Worm (Caenorhabditis elegans) whole organism, L4 larva: ENCODE measurements around the gene C03C10.7.

Experiments
- F37D6.2 ChIP-seq: sonication (generic microtip); optimal IDR thresholded peaks from 2 replicates; lab custom pipeline; 2016; ENCODE audit warnings: mild to moderate bottlenecking, missing genetic modification characterization, missing compliant biosample characterization
- T20F7.1 ChIP-seq: fragments of 200-800 bp; sonication (Bioruptor generic); optimal IDR thresholded peaks from 2 replicates; lab custom pipeline; 2018; ENCODE audit warnings: mild to moderate bottlenecking, missing genetic modification characterization, missing compliant biosample characterization
- Y105C5A.15 ChIP-seq: fragments of 200-800 bp; sonication (Bioruptor generic); IDR thresholded peaks from 2 replicates; pipeline ENCODE4 v1.3.6; 2022; ENCODE audit warnings: missing genetic modification characterization, missing compliant biosample characterization
- Y5F2A.4 ChIP-seq: fragments of 200-800 bp; sonication (Bioruptor generic); optimal IDR thresholded peaks from 2 replicates; lab custom pipeline; 2018; ENCODE audit warnings: mild to moderate bottlenecking, missing genetic modification characterization, missing compliant biosample characterization
- ZK337.2 ChIP-seq: fragments of 200-800 bp; sonication (Bioruptor generic); IDR thresholded peaks from 2 replicates; pipeline ENCODE4 v1.3.6; 2022; ENCODE audit warnings: missing genetic modification reagents, missing genetic modification characterization, missing compliant biosample characterization
- ZK546.5 ChIP-seq, 2 experiments: sonication (generic microtip); optimal IDR thresholded peaks; 2 replicates each; lab custom pipeline; 2017; ENCODE audit warnings: missing biosample characterization in 2 of 2, missing genetic modification characterization in 2 of 2
- aha-1 ChIP-seq: fragments of 150-350 bp; peaks from one replicate; lab custom pipeline; 2014; ENCODE audit warnings: missing biosample characterization, missing genetic modification characterization
- aly-2 ChIP-seq: sonication (generic microtip); optimal IDR thresholded peaks from 2 replicates; lab custom pipeline; 2018; ENCODE audit warnings: missing biosample characterization, missing genetic modification characterization
- ceh-20 ChIP-seq: fragments of 200-800 bp; sonication (Bioruptor generic); IDR thresholded peaks from 2 replicates; pipeline ENCODE4 v1.3.6; 2022; ENCODE audit warnings: missing genetic modification reagents, missing genetic modification characterization, missing compliant biosample characterization
- ceh-62 ChIP-seq: sonication (generic microtip); optimal IDR thresholded peaks from 2 replicates; lab custom pipeline; 2017; ENCODE audit warnings: missing biosample characterization, missing genetic modification characterization
- ceh-82 ChIP-seq: sonication (generic microtip); optimal IDR thresholded peaks from 2 replicates; lab custom pipeline; 2017; ENCODE audit warnings: missing biosample characterization, missing genetic modification characterization
- ctbp-1 ChIP-seq: fragments of 200-800 bp; sonication (Bioruptor generic); IDR thresholded peaks from 2 replicates; pipeline ENCODE4 v1.3.6; 2022; ENCODE audit warnings: missing genetic modification reagents, missing genetic modification characterization, missing compliant biosample characterization
- dmd-6 ChIP-seq: fragments of 200-800 bp; sonication (Bioruptor generic); IDR thresholded peaks from 2 replicates; pipeline ENCODE4 v1.3.6; 2022; ENCODE audit warnings: missing genetic modification reagents, missing genetic modification characterization, missing compliant biosample characterization
- dmd-8 ChIP-seq: fragments of 200-800 bp; sonication (Bioruptor generic); IDR thresholded peaks from 2 replicates; pipeline ENCODE4 v1.3.6; 2022; ENCODE audit warnings: missing genetic modification characterization, missing compliant biosample characterization
- duxl-1 ChIP-seq: sonication (generic microtip); optimal IDR thresholded peaks from 2 replicates; lab custom pipeline; 2016; ENCODE audit warnings: mild to moderate bottlenecking, missing genetic modification characterization, moderate library complexity, missing compliant biosample characterization; ENCODE audit not compliant: poor library complexity
- fkh-10 ChIP-seq: fragments of 150-350 bp; optimal IDR thresholded peaks from 2 replicates; lab custom pipeline; 2014; ENCODE audit warnings: missing biosample characterization, missing genetic modification reagents, missing genetic modification characterization
- fos-1 ChIP-seq: fragments of 150-350 bp; optimal IDR thresholded peaks from 2 replicates; lab custom pipeline; 2014; ENCODE audit warnings: missing biosample characterization, missing genetic modification characterization
- lim-7 ChIP-seq: fragments of 200-800 bp; sonication (Bioruptor generic); IDR thresholded peaks from 2 replicates; pipeline ENCODE4 v1.3.6; 2022; ENCODE audit warnings: missing genetic modification characterization, missing compliant biosample characterization
- lin-13 ChIP-seq: fragments of 150-350 bp; optimal IDR thresholded peaks from 2 replicates; lab custom pipeline; 2014; ENCODE audit warnings: missing biosample characterization, missing genetic modification reagents, missing genetic modification characterization
- lin-39 ChIP-seq: fragments of 150-350 bp; optimal IDR thresholded peaks from 2 replicates; lab custom pipeline; 2014; ENCODE audit warnings: missing biosample characterization, missing genetic modification reagents, missing genetic modification characterization
- lir-3 ChIP-seq: sonication (generic microtip); optimal IDR thresholded peaks from 2 replicates; lab custom pipeline; 2016; ENCODE audit warnings: mild to moderate bottlenecking, missing genetic modification characterization, missing compliant biosample characterization
- madf-9 ChIP-seq: fragments of 200-800 bp; sonication (Bioruptor generic); conservative IDR thresholded peaks from 2 replicates; pipeline ENCODE4 v1.3.6; 2022; ENCODE audit warnings: missing genetic modification reagents, missing genetic modification characterization, missing compliant biosample characterization
- mdl-1 ChIP-seq, 2 experiments: fragments of 150-350 bp in 1 of 2; sonication (generic microtip) in 1 of 2; optimal IDR thresholded peaks; 2 replicates each; lab custom pipeline; 2014 to 2017; ENCODE audit warnings: missing biosample characterization in 2 of 2, missing genetic modification characterization in 2 of 2
- mep-1 ChIP-seq: fragments of 150-350 bp; sonication (generic microtip); optimal IDR thresholded peaks from 3 replicates; lab custom pipeline; 2014; ENCODE audit warnings: missing biosample characterization, missing genetic modification characterization
- mes-2 ChIP-seq: sonication (generic microtip); optimal IDR thresholded peaks from 2 replicates; lab custom pipeline; 2016; ENCODE audit warnings: missing genotype, mild to moderate bottlenecking, missing genetic modification characterization, missing compliant biosample characterization; ENCODE audit not compliant: poor library complexity, severe bottlenecking
- mxl-2 ChIP-seq: fragments of 200-800 bp; sonication (Bioruptor generic); conservative IDR thresholded peaks from 2 replicates; pipeline ENCODE4 v1.3.6; 2022; ENCODE audit warnings: missing genetic modification reagents, missing genetic modification characterization, missing compliant biosample characterization
- mxl-3 ChIP-seq: fragments of 200-800 bp; sonication (Bioruptor generic); optimal IDR thresholded peaks from 2 replicates; lab custom pipeline; 2018; ENCODE audit warnings: mild to moderate bottlenecking, missing genetic modification characterization, missing compliant biosample characterization
- nhr-10 ChIP-seq: fragments of 150-350 bp; optimal IDR thresholded peaks from 2 replicates; lab custom pipeline; 2014; ENCODE audit warnings: missing biosample characterization, missing genetic modification characterization
- nhr-25 ChIP-seq: sonication (generic microtip); optimal IDR thresholded peaks from 2 replicates; lab custom pipeline; 2017; ENCODE audit warnings: missing genetic modification characterization, mild to moderate bottlenecking, missing compliant biosample characterization, antibody characterized with exemption, moderate library complexity, borderline replicate concordance; ENCODE audit not compliant: insufficient read depth
- nhr-28 ChIP-seq: fragments of 150-350 bp; optimal IDR thresholded peaks from 2 replicates; lab custom pipeline; 2014; ENCODE audit warnings: missing biosample characterization, missing genetic modification characterization
- nhr-48 ChIP-seq: sonication (generic microtip); optimal IDR thresholded peaks from 2 replicates; lab custom pipeline; 2016; ENCODE audit warnings: mild to moderate bottlenecking, missing genetic modification characterization, missing compliant biosample characterization
- nhr-76 ChIP-seq: fragments of 150-350 bp; optimal IDR thresholded peaks from 2 replicates; lab custom pipeline; 2014; ENCODE audit warnings: missing biosample characterization, missing genetic modification characterization
- pha-4 ChIP-seq, 2 experiments: fragments of 150-350 bp in 1 of 2; fragments of 200-800 bp in 1 of 2; sonication (Bioruptor generic) in 1 of 2; IDR thresholded peaks in 1 of 2; optimal IDR thresholded peaks in 1 of 2; 2 replicates each; pipeline versions ENCODE4 v1.3.6 to Lab custom; 2014 to 2022; ENCODE audit warnings: missing genetic modification characterization in 2 of 2, missing genetic modification reagents in 2 of 2, missing biosample characterization in 1 of 2, missing compliant biosample characterization in 1 of 2
- set-16 ChIP-seq: fragments of 200-800 bp; sonication (Bioruptor generic); IDR thresholded peaks from 2 replicates; pipeline ENCODE4 v1.3.6; 2022; ENCODE audit warnings: missing genetic modification reagents, missing genetic modification characterization, missing compliant biosample characterization
- snpc-4 ChIP-seq: fragments of 150-350 bp; optimal IDR thresholded peaks from 2 replicates; lab custom pipeline; 2014; ENCODE audit warnings: missing biosample characterization, missing genetic modification characterization
- spr-1 ChIP-seq: sonication (generic microtip); optimal IDR thresholded peaks from 2 replicates; lab custom pipeline; 2016; ENCODE audit warnings: mild to moderate bottlenecking, missing genetic modification characterization, missing compliant biosample characterization
- tra-1 ChIP-seq: fragments of 200-800 bp; sonication (Bioruptor generic); IDR thresholded peaks from 2 replicates; pipeline ENCODE4 v1.3.6; 2022; ENCODE audit warnings: missing genetic modification reagents, missing genetic modification characterization, missing compliant biosample characterization
- unc-62 ChIP-seq, 3 experiments: fragments of 150-350 bp in 1 of 3; sonication (generic microtip); optimal IDR thresholded peaks in 2 of 3; peaks in 1 of 3; 1 replicate in 1 of 3; 2 replicates in 2 of 3; lab custom pipeline; 2014 to 2017; ENCODE audit warnings: missing biosample characterization in 3 of 3, missing genetic modification characterization in 3 of 3, missing genetic modification reagents in 3 of 3, missing genotype in 1 of 3
- zfp-2 ChIP-seq: sonication (generic microtip); optimal IDR thresholded peaks from 2 replicates; lab custom pipeline; 2016; ENCODE audit warnings: mild to moderate bottlenecking, missing genetic modification characterization, missing compliant biosample characterization
- zfp-3 ChIP-seq: fragments of 200-800 bp; sonication (Bioruptor generic); conservative IDR thresholded peaks from 2 replicates; pipeline ENCODE4 v1.3.6; 2022; ENCODE audit warnings: missing genetic modification reagents, missing genetic modification characterization, missing compliant biosample characterization
- ztf-7 ChIP-seq: fragments of 150-350 bp; optimal IDR thresholded peaks from 2 replicates; lab custom pipeline; 2014; ENCODE audit warnings: missing biosample characterization, missing genetic modification characterization

Gene C03C10.7

ce11 chrIII:4099884-4100596, 4.2 kb downstream of the C03C10.7 start (continued):
- TF ChIP-seq madf-9 (GFP tag; lab: Robert Waterston, UW) (no peak), lin-13 (GFP tag; lab: Kevin White, UChicago) (peak; percentile 30), lim-7 (GFP tag; lab: Robert Waterston, UW) (no peak), ZK546.5 (tag; optimal IDR thresholded peaks at IDR 0.05; lab: Kevin White, UChicago) (no peak), nhr-76 (tag; lab: Kevin White, UChicago) (no peak), dmd-8 (GFP tag; lab: Robert Waterston, UW) (no peak), nhr-25 (tag; lab: Kevin White, UChicago) (peak; percentile 85), nhr-28 (tag; lab: Kevin White, UChicago) (peak; percentile 53), mep-1 (tag; lab: Kevin White, UChicago) (peak; percentile 72), ceh-82 (tag; lab: Kevin White, UChicago) (no peak), unc-62 (GFP tag; optimal IDR thresholded peaks at IDR 0.05 in 1 of 2; lab: Kevin White, UChicago) (peak in 1 of 2 experiments; percentile 79), unc-62 (tag; optimal IDR thresholded peaks at IDR 0.05; lab: Kevin White, UChicago) (no peak), duxl-1 (peak; percentile 4), set-16 (GFP tag; lab: Robert Waterston, UW) (no peak), mdl-1 (tag; optimal IDR thresholded peaks at IDR 0.05; lab: Kevin White, UChicago) (peak in 1 of 2 experiments; percentile 68), pha-4 (GFP tag; IDR thresholded peaks at IDR 0.05; lab: Robert Waterston, UW) (no peak), pha-4 (tag; optimal IDR thresholded peaks at IDR 0.05; lab: Kevin White, UChicago) (no peak), mes-2 (tag; lab: Kevin White, UChicago) (peak; percentile 31), ceh-20 (GFP tag; lab: Robert Waterston, UW) (peak; percentile 19; the same call in 1 of the 2 replicates), dmd-6 (peak; percentile 32), nhr-48 (tag; lab: Kevin White, UChicago) (no peak), F37D6.2 (tag; lab: Kevin White, UChicago) (no peak), snpc-4 (tag; lab: Kevin White, UChicago) (no peak), ctbp-1 (GFP tag; lab: Robert Waterston, UW) (no peak)

ce11 chrIII:4101016-4101415, 5.2 kb downstream of the C03C10.7 start:
- TF ChIP-seq Y5F2A.4 (GFP tag; lab: Kevin White, UChicago) (no peak), ceh-62 (tag; lab: Kevin White, UChicago) (no peak), mxl-2 (no peak), T20F7.1 (no peak), fkh-10 (GFP tag; lab: Kevin White, UChicago) (no peak), lir-3 (tag; lab: Kevin White, UChicago) (no peak), zfp-3 (no peak), mep-1 (tag; lab: Kevin White, UChicago) (no peak), zfp-2 (tag; lab: Kevin White, UChicago) (no peak), aly-2 (tag; lab: Kevin White, UChicago) (no peak), mdl-1 (tag; optimal IDR thresholded peaks at IDR 0.05; lab: Kevin White, UChicago) (no peak)

ce11 chrIII:4102039-4102438, 6.2 kb downstream of the C03C10.7 start:
- no peak for TF ChIP-seq ceh-82 (tag; lab: Kevin White, UChicago)
- TF ChIP-seq F37D6.2 (tag; lab: Kevin White, UChicago) = no peak
- no peak for TF ChIP-seq fos-1 (tag; lab: Kevin White, UChicago)
- no peak for TF ChIP-seq mxl-2
- TF ChIP-seq ZK337.2 (GFP tag; lab: Robert Waterston, UW) = no peak
- no peak for TF ChIP-seq lin-39 (tag; lab: Kevin White, UChicago)
- no peak for TF ChIP-seq mxl-3 (GFP tag; lab: Kevin White, UChicago)
- no peak for TF ChIP-seq aha-1 (tag; lab: Kevin White, UChicago)
- TF ChIP-seq tra-1 (GFP tag; lab: Robert Waterston, UW) = no peak
- TF ChIP-seq nhr-10 (tag; lab: Kevin White, UChicago) = no peak
- no peak for TF ChIP-seq Y105C5A.15 (GFP tag; lab: Robert Waterston, UW)
- TF ChIP-seq spr-1 (tag; lab: Kevin White, UChicago) = no peak
- TF ChIP-seq ztf-7 = no peak
- TF ChIP-seq duxl-1 = no peak
